Fruit fly (Drosophila melanogaster) whole organism, embryonic: Measurements from ENCODE around the gene Dh31.

Experiments
- Asciz ChIP-seq: fragments of 200-800 bp; sonication (Bioruptor generic); optimal IDR thresholded peaks from 2 replicates; lab custom pipeline; 2017; ENCODE audit warnings: missing biosample characterization, mild to moderate bottlenecking, missing genetic modification characterization, missing genetic modification reagents
- C15 ChIP-seq: fragments of 200-800 bp; sonication (Bioruptor generic); IDR thresholded peaks from 3 replicates; pipeline ENCODE4 v1.3.6; 2022; ENCODE audit warnings: missing biosample characterization, missing genetic modification characterization
- CG10431 ChIP-seq: fragments of 200-800 bp; sonication (Bioruptor generic); optimal IDR thresholded peaks from 3 replicates; lab custom pipeline; 2018; ENCODE audit warnings: missing biosample characterization, mild to moderate bottlenecking, missing genetic modification characterization
- CG11093 ChIP-seq: fragments of 200-800 bp; sonication (Bioruptor generic); IDR thresholded peaks from 3 replicates; pipeline ENCODE4 v1.3.6; 2022; ENCODE audit warnings: missing biosample characterization, missing genetic modification characterization
- CG12104 ChIP-seq: fragments of 200-800 bp; sonication (Bioruptor generic); optimal IDR thresholded peaks from 3 replicates; lab custom pipeline; 2016; ENCODE audit warnings: missing biosample characterization, missing genetic modification characterization
- CG14014 ChIP-seq: fragments of 200-800 bp; sonication (Bioruptor generic); IDR thresholded peaks from 2 replicates; pipeline ENCODE4 v1.3.6; 2022; ENCODE audit warnings: missing biosample characterization, missing genetic modification characterization
- CG14667 ChIP-seq: fragments of 200-800 bp; sonication (Bioruptor generic); IDR thresholded peaks from 2 replicates; pipeline ENCODE4 v1.3.6; 2022; ENCODE audit warnings: missing biosample characterization, missing genetic modification characterization
- CG1529 ChIP-seq: fragments of 200-800 bp; sonication (Bioruptor generic); optimal IDR thresholded peaks from 3 replicates; lab custom pipeline; 2018; ENCODE audit warnings: missing biosample characterization, missing genetic modification characterization
- CG18476 ChIP-seq: fragments of 200-800 bp; sonication (Bioruptor generic); optimal IDR thresholded peaks from 2 replicates; lab custom pipeline; 2016; ENCODE audit warnings: missing biosample characterization, mild to moderate bottlenecking, missing genetic modification characterization
- CG4282 ChIP-seq: fragments of 200-800 bp; sonication (Bioruptor generic); optimal IDR thresholded peaks from 2 replicates; lab custom pipeline; 2016; ENCODE audit warnings: missing biosample characterization, missing genetic modification characterization
- CG5180 ChIP-seq: fragments of 200-800 bp; sonication (Bioruptor generic); optimal IDR thresholded peaks from 3 replicates; lab custom pipeline; 2017; ENCODE audit warnings: missing biosample characterization, missing genetic modification characterization, mild to moderate bottlenecking, moderate library complexity, missing genetic modification reagents
- CG5245 ChIP-seq: fragments of 200-800 bp; sonication (Bioruptor generic); optimal IDR thresholded peaks from 3 replicates; lab custom pipeline; 2016; ENCODE audit warnings: missing biosample characterization, missing genetic modification characterization
- CG7372 ChIP-seq: fragments of 200-800 bp; sonication (Bioruptor generic); IDR thresholded peaks from 2 replicates; pipeline ENCODE4 v1.3.6; 2022; ENCODE audit warnings: missing biosample characterization, missing genetic modification characterization
- CG7556 ChIP-seq: fragments of 200-800 bp; sonication (Bioruptor generic); optimal IDR thresholded peaks from 2 replicates; lab custom pipeline; 2017; ENCODE audit warnings: missing biosample characterization, mild to moderate bottlenecking, missing genetic modification characterization
- CG7928 ChIP-seq: fragments of 200-800 bp; sonication (Bioruptor generic); optimal IDR thresholded peaks from 2 replicates; lab custom pipeline; 2017; ENCODE audit warnings: missing biosample characterization, mild to moderate bottlenecking, missing genetic modification characterization
- CG8388 ChIP-seq: fragments of 200-800 bp; sonication (Bioruptor generic); optimal IDR thresholded peaks from 2 replicates; lab custom pipeline; 2019; ENCODE audit warnings: missing biosample characterization, mild to moderate bottlenecking, missing genetic modification characterization, moderate library complexity
- CG8765 ChIP-seq: fragments of 200-800 bp; sonication (Bioruptor generic); IDR thresholded peaks from 2 replicates; pipeline ENCODE4 v1.3.6; 2022; ENCODE audit warnings: missing biosample characterization, missing genetic modification characterization
- CG9727 ChIP-seq: fragments of 200-800 bp; sonication (Bioruptor generic); optimal IDR thresholded peaks from 3 replicates; lab custom pipeline; 2017; ENCODE audit warnings: missing biosample characterization, mild to moderate bottlenecking, missing genetic modification characterization
- CG9876 ChIP-seq: fragments of 200-800 bp; sonication (Bioruptor generic); optimal IDR thresholded peaks from 2 replicates; lab custom pipeline; 2016; ENCODE audit warnings: missing biosample characterization, missing genetic modification characterization
- CoRest ChIP-seq: fragments of 200-800 bp; sonication (Bioruptor generic); optimal IDR thresholded peaks from 3 replicates; lab custom pipeline; 2018; ENCODE audit warnings: missing biosample characterization, mild to moderate bottlenecking, missing genetic modification characterization, moderate library complexity
- Dfd ChIP-seq, 2 experiments: fragments of >200 bp; optimal IDR thresholded peaks; 2 replicates each; lab custom pipeline; 2017; ENCODE audit warnings: missing biosample characterization in 2 of 2, missing genetic modification characterization in 2 of 2
- Elba2 ChIP-seq: fragments of 200-800 bp; sonication (Bioruptor generic); optimal IDR thresholded peaks from 3 replicates; lab custom pipeline; 2016; ENCODE audit warnings: missing biosample characterization, missing genetic modification characterization
- Fer1 ChIP-seq: fragments of 200-800 bp; sonication (Bioruptor generic); optimal IDR thresholded peaks from 2 replicates; lab custom pipeline; 2017; ENCODE audit warnings: missing biosample characterization, mild to moderate bottlenecking, missing genetic modification characterization
- Hmr ChIP-seq: fragments of 200-800 bp; sonication (Bioruptor generic); optimal IDR thresholded peaks from 3 replicates; lab custom pipeline; 2017; ENCODE audit warnings: mild to moderate bottlenecking, missing biosample characterization, missing genetic modification reagents, missing genetic modification characterization
- Neu2 ChIP-seq: fragments of 200-800 bp; sonication (Bioruptor generic); optimal IDR thresholded peaks from 3 replicates; lab custom pipeline; 2016; ENCODE audit warnings: missing biosample characterization, missing genetic modification characterization, borderline replicate concordance
- PHDP ChIP-seq: fragments of 200-800 bp; sonication (Bioruptor generic); optimal IDR thresholded peaks from 3 replicates; lab custom pipeline; 2018; ENCODE audit warnings: missing biosample characterization, mild to moderate bottlenecking, missing genetic modification characterization, moderate library complexity
- Poxn ChIP-seq: fragments of 200-800 bp; sonication (Bioruptor generic); IDR thresholded peaks from 2 replicates; pipeline ENCODE4 v1.3.6; 2022; ENCODE audit warnings: missing biosample characterization, missing genetic modification characterization
- Rfx ChIP-seq: fragments of 200-800 bp; sonication (Bioruptor generic); IDR thresholded peaks from 2 replicates; pipeline ENCODE4 v1.3.6; 2022; ENCODE audit warnings: missing biosample characterization, missing genetic modification characterization
- bab2 ChIP-seq: fragments of 200-800 bp; sonication (Bioruptor generic); optimal IDR thresholded peaks from 2 replicates; lab custom pipeline; 2016; ENCODE audit warnings: missing biosample characterization, missing genetic modification characterization
- ci ChIP-seq: fragments of 200-800 bp; sonication (Bioruptor generic); IDR thresholded peaks from 3 replicates; pipeline ENCODE4 v1.3.6; 2022; ENCODE audit warnings: missing biosample characterization, missing genetic modification characterization
- corto ChIP-seq: fragments of 200-800 bp; sonication (Bioruptor generic); optimal IDR thresholded peaks from 2 replicates; lab custom pipeline; 2016; ENCODE audit warnings: missing biosample characterization, mild to moderate bottlenecking, missing genetic modification characterization, moderate library complexity
- crol ChIP-seq: fragments of 200-800 bp; sonication (Bioruptor generic); IDR thresholded peaks from 2 replicates; pipeline ENCODE4 v1.3.6; 2022; ENCODE audit warnings: missing biosample characterization, missing genetic modification characterization
- dm ChIP-seq: fragments of 200-800 bp; sonication (Bioruptor generic); optimal IDR thresholded peaks from 3 replicates; lab custom pipeline; 2016; ENCODE audit warnings: missing biosample characterization, missing genetic modification characterization
- dmrt99B ChIP-seq: fragments of 200-800 bp; sonication (Bioruptor generic); optimal IDR thresholded peaks from 2 replicates; lab custom pipeline; 2018; ENCODE audit warnings: missing biosample characterization, mild to moderate bottlenecking, missing genetic modification characterization, moderate library complexity
- emc ChIP-seq: fragments of 200-800 bp; sonication (Bioruptor generic); optimal IDR thresholded peaks from 2 replicates; lab custom pipeline; 2016; ENCODE audit warnings: missing biosample characterization, missing genetic modification characterization
- exex ChIP-seq: fragments of 200-800 bp; sonication (Bioruptor generic); optimal IDR thresholded peaks from 4 replicates; lab custom pipeline; 2018; ENCODE audit warnings: missing biosample characterization, mild to moderate bottlenecking, missing genetic modification characterization, moderate library complexity
- gce ChIP-seq: fragments of 200-800 bp; sonication (Bioruptor generic); IDR thresholded peaks from 3 replicates; pipeline ENCODE4 v1.3.6; 2022; ENCODE audit warnings: missing biosample characterization, missing genetic modification characterization
- gfzf ChIP-seq: fragments of 200-800 bp; sonication (Bioruptor generic); optimal IDR thresholded peaks from 2 replicates; lab custom pipeline; 2016; ENCODE audit warnings: missing biosample characterization, mild to moderate bottlenecking, missing genetic modification characterization, moderate library complexity
- jumu ChIP-seq: fragments of 200-800 bp; sonication (Bioruptor generic); optimal IDR thresholded peaks from 3 replicates; lab custom pipeline; 2016; ENCODE audit warnings: missing biosample characterization, missing genetic modification characterization
- kah ChIP-seq: fragments of 200-800 bp; sonication (Bioruptor generic); optimal IDR thresholded peaks from 2 replicates; lab custom pipeline; 2018; ENCODE audit warnings: missing biosample characterization, mild to moderate bottlenecking, missing genetic modification characterization
- kni ChIP-seq: fragments of 200-800 bp; sonication (Bioruptor generic); optimal IDR thresholded peaks from 3 replicates; lab custom pipeline; 2017; ENCODE audit warnings: mild to moderate bottlenecking, missing biosample characterization, missing genetic modification reagents, missing genetic modification characterization
- onecut ChIP-seq: fragments of 200-800 bp; sonication (Bioruptor generic); IDR thresholded peaks from 2 replicates; pipeline ENCODE4 v1.3.6; 2022; ENCODE audit warnings: missing biosample characterization, missing genetic modification characterization
- pho ChIP-seq: fragments of 200-800 bp; sonication (Bioruptor generic); optimal IDR thresholded peaks from 2 replicates; lab custom pipeline; 2016; ENCODE audit warnings: missing biosample characterization, missing genetic modification characterization
- pita ChIP-seq: fragments of 200-800 bp; sonication (Bioruptor generic); optimal IDR thresholded peaks from 2 replicates; lab custom pipeline; 2017; ENCODE audit warnings: missing biosample characterization, mild to moderate bottlenecking, missing genetic modification characterization
- schlank ChIP-seq: fragments of 200-800 bp; sonication (Bioruptor generic); optimal IDR thresholded peaks from 2 replicates; lab custom pipeline; 2018; ENCODE audit warnings: missing biosample characterization, mild to moderate bottlenecking, missing genetic modification characterization
- slou ChIP-seq: fragments of 200-800 bp; sonication (Bioruptor generic); optimal IDR thresholded peaks from 3 replicates; lab custom pipeline; 2016; ENCODE audit warnings: missing biosample characterization, missing genetic modification characterization
- so ChIP-seq: fragments of 200-800 bp; sonication (Bioruptor generic); IDR thresholded peaks from 3 replicates; pipeline ENCODE4 v1.3.6; 2022; ENCODE audit warnings: missing biosample characterization, missing genetic modification characterization
- trh ChIP-seq: fragments of 200-800 bp; sonication (Bioruptor generic); optimal IDR thresholded peaks from 2 replicates; lab custom pipeline; 2016; ENCODE audit warnings: missing biosample characterization, missing genetic modification characterization
- tup ChIP-seq: fragments of 200-800 bp; sonication (Bioruptor generic); optimal IDR thresholded peaks from 2 replicates; lab custom pipeline; 2016; ENCODE audit warnings: missing biosample characterization, mild to moderate bottlenecking, missing genetic modification characterization, moderate library complexity
- vfl ChIP-seq: fragments of 200-800 bp; sonication (Bioruptor generic); optimal IDR thresholded peaks from 2 replicates; lab custom pipeline; 2016; ENCODE audit warnings: missing biosample characterization, missing genetic modification characterization
- yki ChIP-seq: fragments of >200 bp; optimal IDR thresholded peaks from 3 replicates; lab custom pipeline; 2018
- zfh1 ChIP-seq: fragments of 200-800 bp; sonication (Bioruptor generic); IDR thresholded peaks from 3 replicates; pipeline ENCODE4 v1.3.6; 2022; ENCODE audit warnings: missing biosample characterization, missing genetic modification characterization

The Dh31 gene

dm6 chr2L:8464107-8464582, 42.5 kb downstream of the Dh31 start, which contains the start of gene prg (continued):
- TF ChIP-seq emc (GFP tag; lab: Kevin White, UChicago) (no peak), CG8388 (peak; percentile 54), Asciz (GFP tag; lab: Kevin White, UChicago) (peak; percentile 56), Dfd (GFP tag; optimal IDR thresholded peaks at IDR 0.05; lab: Kevin White, UChicago) (no peak), bab2 (peak; percentile 72), kah (GFP tag; lab: Kevin White, UChicago) (no peak), zfh1 (peak; percentile 16; the same call in 1 of the 3 replicates), ci (GFP tag; lab: Robert Waterston, UW) (peak; percentile 64; the same call in 2 of the 3 replicates), CG5180 (GFP tag; lab: Kevin White, UChicago) (peak; percentile 57), CoRest (peak; percentile 74), CG12104 (GFP tag; lab: Kevin White, UChicago) (peak; percentile 63), pita (GFP tag; lab: Kevin White, UChicago) (no peak), Neu2 (GFP tag; lab: Kevin White, UChicago) (no peak), CG8765 (GFP tag; lab: Robert Waterston, UW) (no peak), CG18476 (GFP tag; lab: Kevin White, UChicago) (peak; percentile 85), CG7556 (peak; percentile 70), corto (GFP tag; lab: Kevin White, UChicago) (no peak), kni (GFP tag; lab: Kevin White, UChicago) (no peak), CG10431 (GFP tag; lab: Kevin White, UChicago) (peak; percentile 51), slou (peak; percentile 72), gfzf (GFP tag; lab: Kevin White, UChicago) (peak; percentile 26), Rfx (GFP tag; lab: Robert Waterston, UW) (peak; percentile 77), pho (GFP tag; lab: Kevin White, UChicago) (peak; percentile 78), CG9876 (GFP tag; lab: Kevin White, UChicago) (no peak), so (peak; percentile 63; the same call in 1 of the 3 replicates), PHDP (tag; lab: Kevin White, UChicago) (peak; percentile 69), CG1529 (peak; percentile 37), gce (GFP tag; lab: Robert Waterston, UW) (no peak), CG14014 (GFP tag; lab: Robert Waterston, UW) (peak; percentile 69), C15 (GFP tag; lab: Robert Waterston, UW) (no peak), CG11093 (GFP tag; lab: Robert Waterston, UW) (no peak), onecut (GFP tag; lab: Robert Waterston, UW) (peak; percentile 51), CG5245 (peak; percentile 23), Poxn (GFP tag; lab: Robert Waterston, UW) (no peak), vfl (GFP tag; lab: Kevin White, UChicago) (no peak), CG4282 (peak; percentile 92), dm (GFP tag; lab: Kevin White, UChicago) (peak; percentile 81), CG7928 (peak; percentile 37), Hmr (GFP tag; lab: Kevin White, UChicago) (peak; percentile 66), crol (no peak), trh (no peak), Fer1 (GFP tag; lab: Kevin White, UChicago) (peak; percentile 79), jumu (GFP tag; lab: Kevin White, UChicago) (peak; percentile 71), schlank (tag; lab: Kevin White, UChicago) (no peak), CG7372 (GFP tag; lab: Robert Waterston, UW) (peak; percentile 28; the same call in 1 of the 2 replicates), tup (GFP tag; lab: Kevin White, UChicago) (peak; percentile 16), CG14667 (GFP tag; lab: Robert Waterston, UW) (no peak), yki (lab: Kevin White, UChicago) (no peak), exex (tag; lab: Kevin White, UChicago) (peak; percentile 36), dmrt99B (tag; lab: Kevin White, UChicago) (peak; percentile 77), Elba2 (peak; percentile 25), CG9727 (GFP tag; lab: Kevin White, UChicago) (peak; percentile 70)
